Worm (Caenorhabditis elegans) whole organism, mixed stage, embryonic: ENCODE data around the gene npp-20.

Experiments used
- M03D4.4 ChIP-seq: sonication (generic microtip); optimal IDR thresholded peaks from 2 replicates; lab custom pipeline; 2017; ENCODE audit warnings: mild to moderate bottlenecking, missing genetic modification characterization, missing compliant biosample characterization
- bed-3 ChIP-seq: fragments of 200-800 bp; sonication (Bioruptor generic); optimal IDR thresholded peaks from 3 replicates; lab custom pipeline; 2018; ENCODE audit warnings: mild to moderate bottlenecking, missing genetic modification characterization, moderate library complexity, missing compliant biosample characterization
- ceh-39 ChIP-seq: fragments of 150-350 bp; optimal IDR thresholded peaks from 2 replicates; lab custom pipeline; 2014; ENCODE audit warnings: missing biosample characterization, missing genetic modification characterization
- ceh-43 ChIP-seq: fragments of 200-800 bp; sonication (Bioruptor generic); optimal IDR thresholded peaks from 2 replicates; lab custom pipeline; 2018; ENCODE audit warnings: mild to moderate bottlenecking, missing genetic modification characterization, moderate library complexity, missing compliant biosample characterization
- ceh-83 ChIP-seq: fragments of 200-800 bp; sonication (Bioruptor generic); optimal IDR thresholded peaks from 2 replicates; lab custom pipeline; 2018; ENCODE audit warnings: mild to moderate bottlenecking, missing genetic modification characterization, missing compliant biosample characterization
- ces-1 ChIP-seq: fragments of 150-350 bp; optimal IDR thresholded peaks from 2 replicates; lab custom pipeline; 2014; ENCODE audit warnings: missing biosample characterization, missing genetic modification reagents, missing genetic modification characterization
- cnd-1 ChIP-seq: fragments of 200-800 bp; sonication (Bioruptor generic); optimal IDR thresholded peaks from 2 replicates; lab custom pipeline; 2018; ENCODE audit warnings: mild to moderate bottlenecking, missing genetic modification characterization, missing compliant biosample characterization
- drap-1 ChIP-seq: fragments of 200-800 bp; sonication (Bioruptor generic); optimal IDR thresholded peaks from 3 replicates; lab custom pipeline; 2018; ENCODE audit warnings: mild to moderate bottlenecking, missing genetic modification characterization, missing compliant biosample characterization
- elt-1 ChIP-seq: sonication (generic microtip); optimal IDR thresholded peaks from 2 replicates; lab custom pipeline; 2017; ENCODE audit warnings: missing genetic modification characterization, mild to moderate bottlenecking, missing compliant biosample characterization, antibody characterized with exemption, moderate library complexity, borderline replicate concordance; ENCODE audit not compliant: insufficient read depth
- elt-3 ChIP-seq: fragments of 150-350 bp; optimal IDR thresholded peaks from 2 replicates; lab custom pipeline; 2014; ENCODE audit warnings: missing biosample characterization, missing genetic modification characterization
- ham-2 ChIP-seq: fragments of 200-800 bp; sonication (Bioruptor generic); optimal IDR thresholded peaks from 2 replicates; lab custom pipeline; 2018; ENCODE audit warnings: mild to moderate bottlenecking, missing genetic modification characterization, missing compliant biosample characterization
- hlh-1 ChIP-seq: fragments of 150-350 bp; optimal IDR thresholded peaks from 2 replicates; lab custom pipeline; 2014; ENCODE audit warnings: missing biosample characterization, missing genetic modification reagents, missing genetic modification characterization
- lin-13 ChIP-seq: fragments of 150-350 bp; optimal IDR thresholded peaks from 2 replicates; lab custom pipeline; 2014; ENCODE audit warnings: missing biosample characterization, missing genetic modification characterization
- lin-32 ChIP-seq: fragments of 200-800 bp; sonication (Bioruptor generic); optimal IDR thresholded peaks from 2 replicates; lab custom pipeline; 2018; ENCODE audit warnings: mild to moderate bottlenecking, missing genetic modification characterization, missing compliant biosample characterization
- lsy-2 ChIP-seq: fragments of 150-350 bp; optimal IDR thresholded peaks from 2 replicates; lab custom pipeline; 2014; ENCODE audit warnings: missing biosample characterization, missing genetic modification characterization
- mab-5 ChIP-seq: fragments of 150-350 bp; optimal IDR thresholded peaks from 2 replicates; lab custom pipeline; 2014; ENCODE audit warnings: missing biosample characterization, missing genetic modification characterization
- mep-1 ChIP-seq: fragments of 150-350 bp; optimal IDR thresholded peaks from 2 replicates; lab custom pipeline; 2017; ENCODE audit warnings: missing biosample characterization, missing genetic modification reagents, missing genetic modification characterization, inconsistent platforms
- mls-2 ChIP-seq: sonication (generic microtip); optimal IDR thresholded peaks from 2 replicates; lab custom pipeline; 2016; ENCODE audit warnings: mild to moderate bottlenecking, missing genetic modification characterization, moderate library complexity, missing compliant biosample characterization
- nhr-12 ChIP-seq: fragments of 150-350 bp; optimal IDR thresholded peaks from 2 replicates; lab custom pipeline; 2014; ENCODE audit warnings: missing biosample characterization, missing genetic modification characterization
- nhr-2 ChIP-seq: fragments of 150-350 bp; optimal IDR thresholded peaks from 2 replicates; lab custom pipeline; 2014; ENCODE audit warnings: missing biosample characterization, missing genetic modification characterization
- nhr-237 ChIP-seq: fragments of 150-350 bp; optimal IDR thresholded peaks from 2 replicates; lab custom pipeline; 2014; ENCODE audit warnings: missing biosample characterization, missing genetic modification characterization
- nhr-76 ChIP-seq: sonication (generic microtip); optimal IDR thresholded peaks from 2 replicates; lab custom pipeline; 2017; ENCODE audit warnings: missing biosample characterization, missing genetic modification characterization
- pha-4 ChIP-seq: fragments of 150-350 bp; optimal IDR thresholded peaks from 2 replicates; lab custom pipeline; 2018; ENCODE audit warnings: missing biosample characterization, missing genetic modification reagents, missing genetic modification characterization
- sem-2 ChIP-seq: fragments of 200-800 bp; sonication (Bioruptor generic); optimal IDR thresholded peaks from 2 replicates; lab custom pipeline; 2018; ENCODE audit warnings: mild to moderate bottlenecking, missing genetic modification characterization, missing compliant biosample characterization
- snpc-4 ChIP-seq: fragments of 150-350 bp; optimal IDR thresholded peaks from 2 replicates; lab custom pipeline; 2014; ENCODE audit warnings: missing biosample characterization, missing genetic modification characterization
- sptf-1 ChIP-seq: sonication (generic microtip); optimal IDR thresholded peaks from 2 replicates; lab custom pipeline; 2017; ENCODE audit warnings: mild to moderate bottlenecking, missing genetic modification characterization, moderate library complexity, missing compliant biosample characterization
- tbx-8 ChIP-seq: fragments of 200-800 bp; sonication (Bioruptor generic); optimal IDR thresholded peaks from 2 replicates; lab custom pipeline; 2018; ENCODE audit warnings: mild to moderate bottlenecking, missing genetic modification characterization, moderate library complexity, missing compliant biosample characterization
- unc-120 ChIP-seq: sonication (generic microtip); optimal IDR thresholded peaks from 2 replicates; lab custom pipeline; 2017; ENCODE audit warnings: missing genetic modification characterization, missing compliant biosample characterization; ENCODE audit not compliant: poor library complexity, severe bottlenecking
- unc-62 ChIP-seq: fragments of 150-350 bp; optimal IDR thresholded peaks from 2 replicates; lab custom pipeline; 2014; ENCODE audit warnings: missing biosample characterization, missing genetic modification reagents, missing genetic modification characterization
- zip-8 ChIP-seq: fragments of 150-350 bp; optimal IDR thresholded peaks from 2 replicates; lab custom pipeline; 2014; ENCODE audit warnings: missing biosample characterization, missing genetic modification characterization
- ztf-11 ChIP-seq: fragments of 150-350 bp; optimal IDR thresholded peaks from 2 replicates; lab custom pipeline; 2014; ENCODE audit warnings: missing biosample characterization, missing genetic modification characterization

The npp-20 gene

ce11 chrIV:1497448-1497847 lies 1.6 kb upstream of the npp-20 start, which contains the start of gene hxk-3:
Gene hxk-3 (plus strand): TSS chrIV:1497626.
- TF ChIP-seq mep-1 (peak; percentile 23), lsy-2 (no peak), ces-1 (GFP tag; lab: Kevin White, UChicago) (peak; percentile 48)
- TF ChIP-seq, all 35 proteins: peak for 2

- no peak for TF ChIP-seq ham-2 (GFP tag; lab: Kevin White, UChicago)
- TF ChIP-seq cnd-1 (tag; lab: Kevin White, UChicago) = no peak
- TF ChIP-seq, all 35 proteins: peak for 0
These were observed 834 bp upstream of the npp-20 start for ce11 chrIV:1496679-1497033.

ce11 chrIV:1484968-1485474 lies 10.8 kb downstream of the npp-20 start, which contains the start of gene Y77E11A.16:
Gene Y77E11A.16 (plus strand): TSS chrIV:1485424.
- TF ChIP-seq nhr-12 = no peak
- TF ChIP-seq ham-2 (GFP tag; lab: Kevin White, UChicago) = no peak
- no peak for TF ChIP-seq sptf-1 (tag; lab: Kevin White, UChicago)
- no peak for TF ChIP-seq elt-1 (tag; lab: Kevin White, UChicago)

ce11 chrIV:1478649-1479048 lies 17.2 kb downstream of the npp-20 start:
- no peak for TF ChIP-seq unc-120 (tag; lab: Kevin White, UChicago)
- TF ChIP-seq zip-8 (tag; lab: Kevin White, UChicago) = no peak
- TF ChIP-seq nhr-12 = no peak
- TF ChIP-seq ceh-83 (GFP tag; lab: Kevin White, UChicago) = no peak
- no peak for TF ChIP-seq hlh-1 (tag; lab: Kevin White, UChicago)
- TF ChIP-seq ham-2 (GFP tag; lab: Kevin White, UChicago) = no peak
- TF ChIP-seq nhr-76 = no peak
- TF ChIP-seq ces-1 (GFP tag; lab: Kevin White, UChicago) = no peak
- no peak for TF ChIP-seq lin-13 (tag; lab: Kevin White, UChicago)
- no peak for TF ChIP-seq pha-4 (tag; lab: Kevin White, UChicago)
- no peak for TF ChIP-seq sptf-1 (tag; lab: Kevin White, UChicago)
- TF ChIP-seq M03D4.4 (tag; lab: Kevin White, UChicago) = no peak
- no peak for TF ChIP-seq drap-1
- TF ChIP-seq snpc-4 = no peak
- TF ChIP-seq bed-3 (GFP tag; lab: Kevin White, UChicago) = no peak
- TF ChIP-seq sem-2 (GFP tag; lab: Kevin White, UChicago) = no peak
- TF ChIP-seq unc-62 = no peak
- TF ChIP-seq, all 35 proteins: peak for 0

ce11 chrIV:1475009-1475408 lies 20.8 kb downstream of the npp-20 start, which contains the start of gene Y77E11A.12:
Gene Y77E11A.12 (minus strand): TSS chrIV:1475109.
- TF ChIP-seq nhr-2 (tag; lab: Kevin White, UChicago) (no peak), nhr-12 (no peak), mab-5 (tag; lab: Kevin White, UChicago) (no peak), ztf-11 (no peak), unc-120 (tag; lab: Kevin White, UChicago) (no peak), zip-8 (tag; lab: Kevin White, UChicago) (no peak), unc-62 (no peak), snpc-4 (no peak), ceh-39 (no peak), pha-4 (tag; lab: Kevin White, UChicago) (no peak), ces-1 (GFP tag; lab: Kevin White, UChicago) (no peak), elt-3 (tag; lab: Kevin White, UChicago) (no peak), lin-32 (GFP tag; lab: Kevin White, UChicago) (no peak), ceh-43 (GFP tag; lab: Kevin White, UChicago) (no peak), mls-2 (no peak), tbx-8 (GFP tag; lab: Kevin White, UChicago) (no peak), lin-13 (tag; lab: Kevin White, UChicago) (no peak), nhr-237 (tag; lab: Kevin White, UChicago) (no peak), cnd-1 (tag; lab: Kevin White, UChicago) (no peak)
